Worm (Caenorhabditis elegans) whole organism, L2 larva: ENCODE data around the gene exos-7.

Source experiments
- nhr-237 ChIP-seq: fragments of 150-350 bp; optimal IDR thresholded peaks from 2 replicates; lab custom pipeline; 2014; ENCODE audit warnings: missing biosample characterization, missing genetic modification characterization
- nhr-77 ChIP-seq: fragments of 150-350 bp; optimal IDR thresholded peaks from 2 replicates; lab custom pipeline; 2014; ENCODE audit warnings: missing biosample characterization, missing genetic modification characterization

ce11 chrV:20831867-20832266 lies 6.8 kb upstream of the exos-7 start:
- TF ChIP-seq nhr-77 (no peak), nhr-237 (tag; lab: Kevin White, UChicago) (no peak)
